Fruit fly (Drosophila melanogaster) whole organism, embryonic: Measurements from ENCODE around the gene Art3.

Experiments
- Antp ChIP-seq: fragments of 200-800 bp; sonication (Bioruptor generic); optimal IDR thresholded peaks from 3 replicates; lab custom pipeline; 2016; ENCODE audit warnings: missing biosample characterization, missing genetic modification characterization
- CG10431 ChIP-seq: fragments of 200-800 bp; sonication (Bioruptor generic); optimal IDR thresholded peaks from 3 replicates; lab custom pipeline; 2018; ENCODE audit warnings: missing biosample characterization, mild to moderate bottlenecking, missing genetic modification characterization
- CG10979 ChIP-seq: fragments of 200-800 bp; sonication (Bioruptor generic); optimal IDR thresholded peaks from 2 replicates; lab custom pipeline; 2018; ENCODE audit warnings: missing biosample characterization, mild to moderate bottlenecking, missing genetic modification characterization, moderate library complexity
- CG12299 ChIP-seq: fragments of 200-800 bp; sonication (Bioruptor generic); optimal IDR thresholded peaks from 2 replicates; lab custom pipeline; 2018; ENCODE audit warnings: missing biosample characterization, mild to moderate bottlenecking, missing genetic modification characterization
- CG13894 ChIP-seq: fragments of 200-800 bp; sonication (Bioruptor generic); optimal IDR thresholded peaks from 3 replicates; lab custom pipeline; 2018; ENCODE audit warnings: missing biosample characterization, mild to moderate bottlenecking, missing genetic modification characterization, moderate library complexity
- CG18619 ChIP-seq: fragments of 200-800 bp; sonication (Bioruptor generic); optimal IDR thresholded peaks from 3 replicates; lab custom pipeline; 2017; ENCODE audit warnings: missing biosample characterization, mild to moderate bottlenecking, missing genetic modification characterization
- CG2199 ChIP-seq: fragments of 200-800 bp; sonication (Bioruptor generic); IDR thresholded peaks from 3 replicates; pipeline ENCODE4 v1.3.6; 2022; ENCODE audit warnings: missing biosample characterization, missing genetic modification characterization
- CG33213 ChIP-seq: fragments of 200-800 bp; sonication (Bioruptor generic); optimal IDR thresholded peaks from 3 replicates; lab custom pipeline; 2016; ENCODE audit warnings: missing biosample characterization, missing genetic modification characterization
- CG42726 ChIP-seq: fragments of 200-800 bp; sonication (Bioruptor generic); IDR thresholded peaks from 2 replicates; pipeline ENCODE4 v1.3.6; 2022; ENCODE audit warnings: missing biosample characterization, missing genetic modification characterization; ENCODE audit not compliant: partially characterized antibody
- CG7745 ChIP-seq: fragments of 200-800 bp; sonication (Bioruptor generic); optimal IDR thresholded peaks from 2 replicates; lab custom pipeline; 2018; ENCODE audit warnings: missing biosample characterization, mild to moderate bottlenecking, missing genetic modification characterization, moderate library complexity
- CG7963 ChIP-seq: fragments of 200-800 bp; sonication (Bioruptor generic); IDR thresholded peaks from 3 replicates; pipeline ENCODE4 v1.3.6; 2022; ENCODE audit warnings: missing biosample characterization, missing genetic modification characterization; ENCODE audit not compliant: partially characterized antibody
- CG8290 ChIP-seq, 3 experiments: fragments of 200-800 bp; sonication (Bioruptor generic); optimal IDR thresholded peaks; 2 replicates each; lab custom pipeline; 2016 to 2019; ENCODE audit warnings: missing biosample characterization in 3 of 3, missing genetic modification characterization in 3 of 3, mild to moderate bottlenecking in 2 of 3, moderate library complexity in 1 of 3
- CG9797 ChIP-seq: fragments of 200-800 bp; sonication (Bioruptor generic); optimal IDR thresholded peaks from 3 replicates; lab custom pipeline; 2018; ENCODE audit warnings: missing biosample characterization, mild to moderate bottlenecking, missing genetic modification characterization
- CoRest ChIP-seq: fragments of 200-800 bp; sonication (Bioruptor generic); optimal IDR thresholded peaks from 3 replicates; lab custom pipeline; 2018; ENCODE audit warnings: missing biosample characterization, mild to moderate bottlenecking, missing genetic modification characterization, moderate library complexity
- Fer3 ChIP-seq: fragments of 200-800 bp; sonication (Bioruptor generic); optimal IDR thresholded peaks from 2 replicates; lab custom pipeline; 2018; ENCODE audit warnings: missing biosample characterization, mild to moderate bottlenecking, missing genetic modification characterization, moderate library complexity
- Hr39 ChIP-seq: fragments of >200 bp; optimal IDR thresholded peaks from 2 replicates; lab custom pipeline; 2017
- Med ChIP-seq: fragments of 200-800 bp; sonication (Bioruptor generic); peaks from one replicate; lab custom pipeline; 2016; ENCODE audit warnings: missing biosample characterization, missing genetic modification characterization, mild to moderate bottlenecking, inconsistent platforms, moderate library complexity
- Oli ChIP-seq: fragments of 200-800 bp; sonication (Bioruptor generic); optimal IDR thresholded peaks from 2 replicates; lab custom pipeline; 2018; ENCODE audit warnings: missing biosample characterization, mild to moderate bottlenecking, missing genetic modification characterization, moderate library complexity
- Opbp ChIP-seq: fragments of 200-800 bp; sonication (Bioruptor generic); IDR thresholded peaks from 3 replicates; pipeline ENCODE4 v1.3.6; 2022; ENCODE audit warnings: missing biosample characterization, missing genetic modification characterization; ENCODE audit not compliant: partially characterized antibody
- Pdp1 ChIP-seq, 2 experiments: fragments of 200-800 bp; sonication (Bioruptor generic); optimal IDR thresholded peaks; 3 replicates each; lab custom pipeline; 2016; ENCODE audit warnings: missing biosample characterization in 2 of 2, missing genetic modification characterization in 2 of 2, mild to moderate bottlenecking in 1 of 2, moderate library complexity in 1 of 2
- Side ChIP-seq: fragments of 200-800 bp; sonication (Bioruptor generic); optimal IDR thresholded peaks from 2 replicates; lab custom pipeline; 2016; ENCODE audit warnings: missing biosample characterization, missing genetic modification characterization
- Sin3A ChIP-seq: fragments of >200 bp; optimal IDR thresholded peaks from 2 replicates; lab custom pipeline; 2018
- YL-1 ChIP-seq: fragments of 200-800 bp; sonication (Bioruptor generic); optimal IDR thresholded peaks from 3 replicates; lab custom pipeline; 2017; ENCODE audit warnings: missing biosample characterization, mild to moderate bottlenecking, missing genetic modification characterization
- bab2 ChIP-seq: fragments of 200-800 bp; sonication (Bioruptor generic); optimal IDR thresholded peaks from 2 replicates; lab custom pipeline; 2016; ENCODE audit warnings: missing biosample characterization, missing genetic modification characterization
- bowl ChIP-seq: fragments of 200-800 bp; sonication (Bioruptor generic); IDR thresholded peaks from 2 replicates; pipeline ENCODE4 v1.3.6; 2022; ENCODE audit warnings: missing biosample characterization, missing genetic modification characterization
- cato ChIP-seq: fragments of 200-800 bp; sonication (Bioruptor generic); optimal IDR thresholded peaks from 2 replicates; lab custom pipeline; 2016; ENCODE audit warnings: missing biosample characterization, missing genetic modification characterization, borderline replicate concordance
- chinmo ChIP-seq: fragments of 200-800 bp; sonication (Bioruptor generic); IDR thresholded peaks from 4 replicates; pipeline ENCODE4 v1.3.6; 2022; ENCODE audit warnings: missing biosample characterization, missing genetic modification characterization; ENCODE audit not compliant: partially characterized antibody
- chm ChIP-seq: fragments of 200-800 bp; sonication (Bioruptor generic); IDR thresholded peaks from 2 replicates; pipeline ENCODE4 v1.3.6; 2022; ENCODE audit warnings: missing biosample characterization, missing genetic modification characterization
- corto ChIP-seq: fragments of 200-800 bp; sonication (Bioruptor generic); optimal IDR thresholded peaks from 2 replicates; lab custom pipeline; 2016; ENCODE audit warnings: missing biosample characterization, mild to moderate bottlenecking, missing genetic modification characterization, moderate library complexity
- fd96Cb ChIP-seq: fragments of 200-800 bp; sonication (Bioruptor generic); optimal IDR thresholded peaks from 2 replicates; lab custom pipeline; 2018; ENCODE audit warnings: missing biosample characterization, mild to moderate bottlenecking, missing genetic modification characterization, moderate library complexity
- gsb-n ChIP-seq: fragments of 200-800 bp; sonication (Bioruptor generic); optimal IDR thresholded peaks from 3 replicates; lab custom pipeline; 2018; ENCODE audit warnings: missing biosample characterization, mild to moderate bottlenecking, missing genetic modification characterization
- hbn ChIP-seq: fragments of 200-800 bp; sonication (Bioruptor generic); IDR thresholded peaks from 2 replicates; pipeline ENCODE4 v1.3.6; 2022; ENCODE audit warnings: missing biosample characterization, missing genetic modification characterization; ENCODE audit not compliant: partially characterized antibody
- kni ChIP-seq: fragments of 200-800 bp; sonication (Bioruptor generic); optimal IDR thresholded peaks from 3 replicates; lab custom pipeline; 2017; ENCODE audit warnings: mild to moderate bottlenecking, missing biosample characterization, missing genetic modification reagents, missing genetic modification characterization
- pan ChIP-seq, 4 experiments: fragments of >200 bp in 3 of 4; fragments of 200-800 bp in 1 of 4; sonication (Bioruptor generic) in 1 of 4; optimal IDR thresholded peaks in 3 of 4; IDR thresholded peaks in 1 of 4; 2 replicates each; pipeline versions ENCODE4 v1.3.6 to Lab custom; 2017 to 2022; ENCODE audit warnings: missing biosample characterization in 2 of 4, missing genetic modification characterization in 2 of 4, mixed read lengths in 1 of 4
- sd ChIP-seq: fragments of 200-800 bp; sonication (Bioruptor generic); optimal IDR thresholded peaks from 3 replicates; lab custom pipeline; 2018; ENCODE audit warnings: missing biosample characterization, mild to moderate bottlenecking, missing genetic modification characterization, moderate library complexity
- sens ChIP-seq: fragments of 200-800 bp; sonication (Bioruptor generic); peaks from one replicate; lab custom pipeline; 2016; ENCODE audit warnings: missing biosample characterization, missing genetic modification characterization
- sna ChIP-seq: fragments of 200-800 bp; sonication (Bioruptor generic); IDR thresholded peaks from 2 replicates; pipeline ENCODE4 v1.3.6; 2022; ENCODE audit warnings: missing biosample characterization, missing genetic modification characterization; ENCODE audit not compliant: partially characterized antibody
- sob ChIP-seq: fragments of 200-800 bp; sonication (Bioruptor generic); IDR thresholded peaks from 2 replicates; pipeline ENCODE4 v1.3.6; 2022; ENCODE audit warnings: missing biosample characterization, missing genetic modification characterization
- sqz ChIP-seq: fragments of 200-800 bp; sonication (Bioruptor generic); optimal IDR thresholded peaks from 3 replicates; lab custom pipeline; 2018; ENCODE audit warnings: missing biosample characterization, mild to moderate bottlenecking, missing genetic modification characterization
- ssp ChIP-seq: fragments of 200-800 bp; sonication (Bioruptor generic); IDR thresholded peaks from 2 replicates; pipeline ENCODE4 v1.3.6; 2022; ENCODE audit warnings: missing biosample characterization, missing genetic modification characterization
- tap ChIP-seq: fragments of 200-800 bp; optimal IDR thresholded peaks from 3 replicates; lab custom pipeline; 2019; ENCODE audit warnings: missing biosample characterization, mild to moderate bottlenecking, missing genetic modification characterization, moderate library complexity
- toy ChIP-seq: fragments of 200-800 bp; sonication (Bioruptor generic); IDR thresholded peaks from 2 replicates; pipeline ENCODE4 v1.3.6; 2022; ENCODE audit warnings: missing biosample characterization, missing genetic modification characterization
- vvl ChIP-seq: fragments of 200-800 bp; sonication (Bioruptor generic); IDR thresholded peaks from 2 replicates; pipeline ENCODE4 v1.3.6; 2022; ENCODE audit warnings: missing biosample characterization, missing genetic modification characterization
- wek ChIP-seq: fragments of 200-800 bp; sonication (Bioruptor generic); optimal IDR thresholded peaks from 3 replicates; lab custom pipeline; 2018; ENCODE audit warnings: missing biosample characterization, mild to moderate bottlenecking, missing genetic modification characterization, moderate library complexity

Gene Art3

dm6 chr3R:15206273-15206672, 22.9 kb downstream of the Art3 start, which contains the start of gene Spn88Ea (continued):
- TF ChIP-seq pan (optimal IDR thresholded peaks at IDR 0.05; lab: Kevin White, UChicago) (no peak), pan (GFP tag; optimal IDR thresholded peaks at IDR 0.05 in 1 of 2, IDR thresholded peaks at IDR 0.05 in 1 of 2) (no peak), Fer3 (tag; lab: Kevin White, UChicago) (no peak), CG10431 (GFP tag; lab: Kevin White, UChicago) (no peak)
- TF ChIP-seq, all 482 proteins: peak for 47

- peak; percentile 61 for TF ChIP-seq sqz (GFP tag; lab: Kevin White, UChicago)
- TF ChIP-seq sens (GFP tag; lab: Kevin White, UChicago) = peak; percentile 40
- no peak for TF ChIP-seq kni (GFP tag; lab: Kevin White, UChicago)
- peak; percentile 20 for TF ChIP-seq CG13894 (tag; lab: Kevin White, UChicago)
- no peak for TF ChIP-seq CG7745 (tag; lab: Kevin White, UChicago)
- no peak for TF ChIP-seq Hr39
- 0 out of 3 replicates have a peak, but pooled peaks have one; percentile 19 for TF ChIP-seq CG7963 (GFP tag; lab: Robert Waterston, UW)
- no peak for TF ChIP-seq sna (GFP tag; lab: Robert Waterston, UW)
- 0 out of 4 replicates have a peak, but pooled peaks have one; percentile 35 for TF ChIP-seq chinmo (GFP tag; lab: Robert Waterston, UW)
- TF ChIP-seq vvl = peak; percentile 61; the same call in 1 of the 2 replicates
- no peak for TF ChIP-seq CG33213 (GFP tag; lab: Kevin White, UChicago)
- TF ChIP-seq pan (optimal IDR thresholded peaks at IDR 0.05; lab: Kevin White, UChicago) = no peak
- TF ChIP-seq pan (GFP tag; optimal IDR thresholded peaks at IDR 0.05 in 1 of 2, IDR thresholded peaks at IDR 0.05 in 1 of 2) = no peak
- TF ChIP-seq bowl (GFP tag; lab: Robert Waterston, UW) = no peak
- TF ChIP-seq toy = no peak
- TF ChIP-seq wek = no peak
- no peak for TF ChIP-seq YL-1 (GFP tag; lab: Kevin White, UChicago)
- TF ChIP-seq fd96Cb = no peak
- TF ChIP-seq CG2199 (GFP tag; lab: Robert Waterston, UW) = 0 out of 3 replicates have a peak, but pooled peaks have one; percentile 35
- peak in 1 of 2 experiments; percentile 48 for TF ChIP-seq Pdp1 (GFP tag; optimal IDR thresholded peaks at IDR 0.05; lab: Kevin White, UChicago)
- no peak for TF ChIP-seq CG18619 (GFP tag; lab: Kevin White, UChicago)
These were observed 24.0 kb downstream of the Art3 start for dm6 chr3R:15205223-15205622.

- TF ChIP-seq CG9797 (GFP tag; lab: Kevin White, UChicago) (no peak), CG42726 (GFP tag; lab: Robert Waterston, UW) (no peak), CG18619 (GFP tag; lab: Kevin White, UChicago) (no peak), Sin3A (lab: Kevin White, UChicago) (no peak), sd (tag; lab: Kevin White, UChicago) (peak; percentile 36), Oli (tag; lab: Kevin White, UChicago) (no peak), corto (no peak), tap (tag; lab: Kevin White, UChicago) (no peak), Side (no peak), bab2 (no peak), sob (GFP tag; lab: Robert Waterston, UW) (no peak), ssp (GFP tag; lab: Robert Waterston, UW) (no peak), gsb-n (tag; lab: Kevin White, UChicago) (no peak), hbn (GFP tag; lab: Robert Waterston, UW) (no peak), CoRest (tag; lab: Kevin White, UChicago) (no peak), CG10979 (tag; lab: Kevin White, UChicago) (no peak), CG12299 (tag; lab: Kevin White, UChicago) (no peak), Opbp (GFP tag; lab: Robert Waterston, UW) (no peak), Antp (GFP tag; lab: Kevin White, UChicago) (no peak), Med (GFP tag; lab: Kevin White, UChicago) (peak; percentile 16), pan (optimal IDR thresholded peaks at IDR 0.05; lab: Kevin White, UChicago) (no peak), pan (GFP tag; optimal IDR thresholded peaks at IDR 0.05 in 1 of 2, IDR thresholded peaks at IDR 0.05 in 1 of 2) (no peak), cato (GFP tag; lab: Kevin White, UChicago) (no peak), CG8290 (GFP tag; optimal IDR thresholded peaks at IDR 0.05; lab: Kevin White, UChicago) (no peak), CG8290 (tag; optimal IDR thresholded peaks at IDR 0.05; lab: Kevin White, UChicago) (peak in 1 of 2 experiments; percentile 8), chm (no peak)
These were observed 31.0 kb downstream of the Art3 start for dm6 chr3R:15198052-15198793.
